Fruit fly (Drosophila melanogaster): ENCODE data around the gene sip2.

Gene sip2

dm6 chr2L:6918517-6919202 is 45.2 kb downstream of the sip2 start, which contains the start of gene nop5 (continued):
- TF ChIP-seq CG10565 (GFP tag; optimal IDR thresholded peaks at IDR 0.05) = no peak
- peak; percentile 38 for TF ChIP-seq CG1529 (GFP tag; optimal IDR thresholded peaks at IDR 0.05)
- TF ChIP-seq CG31224 (GFP tag; IDR thresholded peaks at IDR 0.05) = no peak
- no peak for TF ChIP-seq Ada2b (GFP tag; IDR thresholded peaks at IDR 0.05)
- peak; percentile 37 for TF ChIP-seq pros (GFP tag; optimal IDR thresholded peaks at IDR 0.05)
- peak; percentile 99 for TF ChIP-seq dm (GFP tag; optimal IDR thresholded peaks at IDR 0.05)
- no peak for TF ChIP-seq repo (GFP tag; optimal IDR thresholded peaks at IDR 0.05)
- peak; percentile 81 for TF ChIP-seq CG10431 (GFP tag; optimal IDR thresholded peaks at IDR 0.05)
- TF ChIP-seq ash1 (GFP tag; optimal IDR thresholded peaks at IDR 0.05) = no peak
- no peak for TF ChIP-seq danr (GFP tag; IDR thresholded peaks at IDR 0.05)
- no peak for TF ChIP-seq CG17912 (GFP tag; optimal IDR thresholded peaks at IDR 0.05)
- TF ChIP-seq fd64A (GFP tag; optimal IDR thresholded peaks at IDR 0.05) = no peak
- no peak for TF ChIP-seq mld (GFP tag; IDR thresholded peaks at IDR 0.05; ENCODE audit: partially characterized antibody)
- TF ChIP-seq zen (tag; optimal IDR thresholded peaks at IDR 0.05) = peak; percentile 20
- no peak for TF ChIP-seq ara (GFP tag; IDR thresholded peaks at IDR 0.05)
- no peak for TF ChIP-seq odd (GFP tag; optimal IDR thresholded peaks at IDR 0.05)
- no peak for TF ChIP-seq seq (GFP tag; IDR thresholded peaks at IDR 0.05)
- no peak for TF ChIP-seq GATAe (GFP tag; conservative IDR thresholded peaks at IDR 0.05)
- TF ChIP-seq CG4282 (GFP tag; optimal IDR thresholded peaks at IDR 0.05) = no peak
- TF ChIP-seq CG5953 (GFP tag; IDR thresholded peaks at IDR 0.05) = no peak
- no peak for TF ChIP-seq CG32767 (GFP tag; IDR thresholded peaks at IDR 0.05)
- no peak for TF ChIP-seq MTF-1 (GFP tag; optimal IDR thresholded peaks at IDR 0.05; ENCODE audit: borderline replicate concordance)
- peak; percentile 37 for TF ChIP-seq caup (GFP tag; optimal IDR thresholded peaks at IDR 0.05; ENCODE audit: severe bottlenecking)
- peak; percentile 84 for TF ChIP-seq CG3281 (GFP tag; optimal IDR thresholded peaks at IDR 0.05)
- TF ChIP-seq Gsc (GFP tag; IDR thresholded peaks at IDR 0.05) = no peak
- TF ChIP-seq tio (GFP tag; optimal IDR thresholded peaks at IDR 0.05) = no peak
- peak; percentile 74 for TF ChIP-seq CG33557 (GFP tag; optimal IDR thresholded peaks at IDR 0.05)
- no peak for TF ChIP-seq eve (GFP tag; optimal IDR thresholded peaks at IDR 0.05)
- TF ChIP-seq Doc2 (GFP tag; IDR thresholded peaks at IDR 0.05) = no peak
- no peak for TF ChIP-seq CG3163 (GFP tag; optimal IDR thresholded peaks at IDR 0.05)
- TF ChIP-seq CG11456 (GFP tag; IDR thresholded peaks at IDR 0.05) = 0 out of 3 replicates have a peak, but pooled peaks have one; percentile 8
- no peak for TF ChIP-seq B-H1 (GFP tag; IDR thresholded peaks at IDR 0.05)
- TF ChIP-seq klu (GFP tag; IDR thresholded peaks at IDR 0.05) = no peak
- TF ChIP-seq CG17328 (GFP tag; IDR thresholded peaks at IDR 0.05) = 0 out of 2 replicates have a peak, but pooled peaks have one; percentile 4
- no peak for TF ChIP-seq pum (GFP tag; optimal IDR thresholded peaks at IDR 0.05)
- TF ChIP-seq dati (GFP tag; IDR thresholded peaks at IDR 0.05) = no peak
- TF ChIP-seq lola (GFP tag; optimal IDR thresholded peaks at IDR 0.05) = peak in 1 of 3 experiments; percentile 75
- TF ChIP-seq hb (GFP tag; IDR thresholded peaks at IDR 0.05; ENCODE audit: partially characterized antibody) = no peak
- peak; percentile 81 for TF ChIP-seq nmo (GFP tag; optimal IDR thresholded peaks at IDR 0.05)
- TF ChIP-seq CG16815 (GFP tag; optimal IDR thresholded peaks at IDR 0.05) = peak; percentile 40
- peak; percentile 24 for TF ChIP-seq twi (tag; optimal IDR thresholded peaks at IDR 0.05)
- no peak for TF ChIP-seq ranshi (GFP tag; IDR thresholded peaks at IDR 0.05)
- no peak for TF ChIP-seq ken (GFP tag; IDR thresholded peaks at IDR 0.05)
- no peak for TF ChIP-seq cato (GFP tag; optimal IDR thresholded peaks at IDR 0.05; ENCODE audit: borderline replicate concordance)
- TF ChIP-seq CG3407 (GFP tag; optimal IDR thresholded peaks at IDR 0.05) = no peak
- TF ChIP-seq BEAF-32 (GFP tag; optimal IDR thresholded peaks at IDR 0.05) = no peak
- peak; percentile 5 for TF ChIP-seq CG5245 (GFP tag; optimal IDR thresholded peaks at IDR 0.05)
- peak; percentile 78 for TF ChIP-seq Hr3 (GFP tag; optimal IDR thresholded peaks at IDR 0.05)
- TF ChIP-seq wek (GFP tag; optimal IDR thresholded peaks at IDR 0.05) = no peak
- TF ChIP-seq CG3838 (GFP tag; optimal IDR thresholded peaks at IDR 0.05) = no peak

Measured in whole organism, embryonic.